Fruit fly (Drosophila melanogaster) whole organism, embryonic: ENCODE data around the gene CG33784.

Experiments used
- B-H1 ChIP-seq: fragments of 200-800 bp; sonication (Bioruptor generic); IDR thresholded peaks from 3 replicates; pipeline ENCODE4 v1.3.6; 2022; ENCODE audit warnings: missing biosample characterization, missing genetic modification characterization
- CG10147 ChIP-seq: fragments of 200-800 bp; sonication (Bioruptor generic); optimal IDR thresholded peaks from 2 replicates; lab custom pipeline; 2019; ENCODE audit warnings: missing biosample characterization, mild to moderate bottlenecking, missing genetic modification characterization, moderate library complexity
- CG10209 ChIP-seq: fragments of 200-800 bp; sonication (Bioruptor generic); optimal IDR thresholded peaks from 3 replicates; lab custom pipeline; 2017; ENCODE audit warnings: missing biosample characterization, mild to moderate bottlenecking, missing genetic modification characterization, missing genetic modification reagents
- CG10366 ChIP-seq: fragments of 200-800 bp; sonication (Bioruptor generic); IDR thresholded peaks from 2 replicates; pipeline ENCODE4 v1.3.6; 2022; ENCODE audit warnings: missing biosample characterization, missing genetic modification characterization
- CG12071 ChIP-seq: fragments of 200-800 bp; sonication (Bioruptor generic); optimal IDR thresholded peaks from 3 replicates; lab custom pipeline; 2018; ENCODE audit warnings: missing biosample characterization, mild to moderate bottlenecking, missing genetic modification characterization
- CG1233 ChIP-seq: fragments of 200-800 bp; sonication (Bioruptor generic); optimal IDR thresholded peaks from 4 replicates; lab custom pipeline; 2018; ENCODE audit warnings: missing biosample characterization, mild to moderate bottlenecking, missing genetic modification characterization
- CG13894 ChIP-seq: fragments of 200-800 bp; sonication (Bioruptor generic); optimal IDR thresholded peaks from 3 replicates; lab custom pipeline; 2018; ENCODE audit warnings: missing biosample characterization, mild to moderate bottlenecking, missing genetic modification characterization, moderate library complexity
- CG14860 ChIP-seq: fragments of 200-800 bp; sonication (Bioruptor generic); IDR thresholded peaks from 3 replicates; pipeline ENCODE4 v1.3.6; 2022; ENCODE audit warnings: missing biosample characterization, missing genetic modification characterization; ENCODE audit not compliant: partially characterized antibody
- CG18011 ChIP-seq: fragments of 200-800 bp; sonication (Bioruptor generic); optimal IDR thresholded peaks from 2 replicates; lab custom pipeline; 2017; ENCODE audit warnings: missing biosample characterization, missing genetic modification characterization, mild to moderate bottlenecking, moderate library complexity, missing genotype
- CG1832 ChIP-seq: fragments of 200-800 bp; sonication (Bioruptor generic); optimal IDR thresholded peaks from 2 replicates; lab custom pipeline; 2017; ENCODE audit warnings: missing biosample characterization, mild to moderate bottlenecking, missing genetic modification characterization, inconsistent platforms
- CG18619 ChIP-seq: fragments of 200-800 bp; sonication (Bioruptor generic); optimal IDR thresholded peaks from 3 replicates; lab custom pipeline; 2017; ENCODE audit warnings: missing biosample characterization, mild to moderate bottlenecking, missing genetic modification characterization
- CG2120 ChIP-seq: fragments of 200-800 bp; sonication (Bioruptor generic); optimal IDR thresholded peaks from 3 replicates; lab custom pipeline; 2016; ENCODE audit warnings: missing biosample characterization, missing genetic modification characterization
- CG31388 ChIP-seq: fragments of 200-800 bp; sonication (Bioruptor generic); optimal IDR thresholded peaks from 2 replicates; lab custom pipeline; 2016; ENCODE audit warnings: missing biosample characterization, missing genetic modification characterization
- CG6272 ChIP-seq: fragments of 200-800 bp; sonication (Bioruptor generic); IDR thresholded peaks from 2 replicates; pipeline ENCODE4 v1.3.6; 2022; ENCODE audit warnings: missing biosample characterization, missing genetic modification characterization
- CG7963 ChIP-seq: fragments of 200-800 bp; sonication (Bioruptor generic); IDR thresholded peaks from 3 replicates; pipeline ENCODE4 v1.3.6; 2022; ENCODE audit warnings: missing biosample characterization, missing genetic modification characterization; ENCODE audit not compliant: partially characterized antibody
- CG9932 ChIP-seq: fragments of 200-800 bp; sonication (Bioruptor generic); IDR thresholded peaks from 2 replicates; pipeline ENCODE4 v1.3.6; 2022; ENCODE audit warnings: missing biosample characterization, missing genetic modification characterization
- Dad ChIP-seq: fragments of 200-800 bp; sonication (Bioruptor generic); optimal IDR thresholded peaks from 3 replicates; lab custom pipeline; 2016; ENCODE audit warnings: missing biosample characterization, missing genetic modification characterization
- Dfd ChIP-seq, 2 experiments: fragments of >200 bp; optimal IDR thresholded peaks; 2 replicates each; lab custom pipeline; 2017; ENCODE audit warnings: missing biosample characterization in 2 of 2, missing genetic modification characterization in 2 of 2
- Dll ChIP-seq: fragments of 200-800 bp; sonication (Bioruptor generic); IDR thresholded peaks from 4 replicates; pipeline ENCODE4 v1.3.6; 2022; ENCODE audit warnings: missing biosample characterization, missing genetic modification characterization; ENCODE audit not compliant: partially characterized antibody
- E2f1 ChIP-seq: fragments of 200-800 bp; sonication (Bioruptor generic); IDR thresholded peaks from 2 replicates; pipeline ENCODE4 v1.3.6; 2022; ENCODE audit warnings: missing biosample characterization, missing genetic modification characterization
- E2f2 ChIP-seq: fragments of 200-800 bp; sonication (Bioruptor generic); IDR thresholded peaks from 2 replicates; pipeline ENCODE4 v1.3.6; 2022; ENCODE audit warnings: missing biosample characterization, missing genetic modification characterization
- H2.0 ChIP-seq: fragments of 200-800 bp; sonication (Bioruptor generic); IDR thresholded peaks from 2 replicates; pipeline ENCODE4 v1.3.6; 2022; ENCODE audit warnings: missing biosample characterization, missing genetic modification characterization
- HLHmδ ChIP-seq: fragments of 200-800 bp; sonication (Bioruptor generic); optimal IDR thresholded peaks from 2 replicates; lab custom pipeline; 2018; ENCODE audit warnings: missing biosample characterization, mild to moderate bottlenecking, missing genetic modification characterization, moderate library complexity
- Lhr ChIP-seq: fragments of 200-800 bp; sonication (Bioruptor generic); optimal IDR thresholded peaks from 3 replicates; lab custom pipeline; 2017; ENCODE audit warnings: mild to moderate bottlenecking, missing biosample characterization, missing genetic modification reagents, missing genetic modification characterization
- Meics ChIP-seq: fragments of 200-800 bp; sonication (Bioruptor generic); optimal IDR thresholded peaks from 2 replicates; lab custom pipeline; 2017; ENCODE audit warnings: missing biosample characterization, mild to moderate bottlenecking, missing genetic modification characterization
- Oli ChIP-seq: fragments of 200-800 bp; sonication (Bioruptor generic); optimal IDR thresholded peaks from 2 replicates; lab custom pipeline; 2018; ENCODE audit warnings: missing biosample characterization, mild to moderate bottlenecking, missing genetic modification characterization, moderate library complexity
- Ptx1 ChIP-seq: fragments of 200-800 bp; sonication (Bioruptor generic); IDR thresholded peaks from 2 replicates; pipeline ENCODE4 v1.3.6; 2022; ENCODE audit warnings: missing biosample characterization, missing genetic modification characterization
- Rx ChIP-seq: fragments of 200-800 bp; sonication (Bioruptor generic); IDR thresholded peaks from 2 replicates; pipeline ENCODE4 v1.3.6; 2022; ENCODE audit warnings: missing biosample characterization, missing genetic modification characterization
- Spps ChIP-seq: fragments of 200-800 bp; sonication (Bioruptor generic); optimal IDR thresholded peaks from 2 replicates; lab custom pipeline; 2018; ENCODE audit warnings: missing biosample characterization, mild to moderate bottlenecking, missing genetic modification characterization
- Xbp1 ChIP-seq: fragments of 200-800 bp; sonication (Bioruptor generic); optimal IDR thresholded peaks from 3 replicates; lab custom pipeline; 2016; ENCODE audit warnings: missing biosample characterization, mild to moderate bottlenecking, missing genetic modification characterization
- ac ChIP-seq: fragments of 200-800 bp; sonication (Bioruptor generic); optimal IDR thresholded peaks from 3 replicates; lab custom pipeline; 2017; ENCODE audit warnings: missing biosample characterization, mild to moderate bottlenecking, missing genetic modification characterization
- danr ChIP-seq: fragments of 200-800 bp; sonication (Bioruptor generic); IDR thresholded peaks from 2 replicates; pipeline ENCODE4 v1.3.6; 2022; ENCODE audit warnings: missing biosample characterization, missing genetic modification characterization
- dmrt11E ChIP-seq: fragments of 200-800 bp; sonication (Bioruptor generic); optimal IDR thresholded peaks from 3 replicates; lab custom pipeline; 2018; ENCODE audit warnings: missing biosample characterization, mild to moderate bottlenecking, missing genetic modification characterization, moderate library complexity
- fd102C ChIP-seq: fragments of 200-800 bp; sonication (Bioruptor generic); optimal IDR thresholded peaks from 2 replicates; lab custom pipeline; 2018; ENCODE audit warnings: missing biosample characterization, mild to moderate bottlenecking, missing genetic modification characterization, moderate library complexity
- fd96Cb ChIP-seq: fragments of 200-800 bp; sonication (Bioruptor generic); optimal IDR thresholded peaks from 2 replicates; lab custom pipeline; 2018; ENCODE audit warnings: missing biosample characterization, mild to moderate bottlenecking, missing genetic modification characterization, moderate library complexity
- fu2 ChIP-seq: fragments of 200-800 bp; sonication (Bioruptor generic); optimal IDR thresholded peaks from 2 replicates; lab custom pipeline; 2016; ENCODE audit warnings: missing biosample characterization, missing genetic modification characterization
- gfzf ChIP-seq: fragments of 200-800 bp; sonication (Bioruptor generic); optimal IDR thresholded peaks from 2 replicates; lab custom pipeline; 2016; ENCODE audit warnings: missing biosample characterization, mild to moderate bottlenecking, missing genetic modification characterization, moderate library complexity
- ind ChIP-seq: fragments of 200-800 bp; sonication (Bioruptor generic); optimal IDR thresholded peaks from 3 replicates; lab custom pipeline; 2016; ENCODE audit warnings: missing biosample characterization, missing genetic modification characterization
- kay ChIP-seq: fragments of 200-800 bp; sonication (Bioruptor generic); optimal IDR thresholded peaks from 2 replicates; lab custom pipeline; 2016; ENCODE audit warnings: missing biosample characterization, missing genetic modification characterization
- luna ChIP-seq: fragments of 200-800 bp; sonication (Bioruptor generic); optimal IDR thresholded peaks from 2 replicates; lab custom pipeline; 2016; ENCODE audit warnings: missing biosample characterization, missing genetic modification characterization
- nau ChIP-seq: fragments of 200-800 bp; sonication (Bioruptor generic); optimal IDR thresholded peaks from 3 replicates; lab custom pipeline; 2017; ENCODE audit warnings: missing biosample characterization, mild to moderate bottlenecking, missing genetic modification characterization, missing genetic modification reagents
- pros ChIP-seq: fragments of 200-800 bp; sonication (Bioruptor generic); optimal IDR thresholded peaks from 3 replicates; lab custom pipeline; 2019; ENCODE audit warnings: missing biosample characterization, mild to moderate bottlenecking, missing genetic modification characterization, moderate library complexity
- rib ChIP-seq: fragments of 200-800 bp; sonication (Bioruptor generic); IDR thresholded peaks from 2 replicates; pipeline ENCODE4 v1.3.6; 2022; ENCODE audit warnings: missing biosample characterization, missing genetic modification characterization
- schlank ChIP-seq: fragments of 200-800 bp; sonication (Bioruptor generic); optimal IDR thresholded peaks from 2 replicates; lab custom pipeline; 2018; ENCODE audit warnings: missing biosample characterization, mild to moderate bottlenecking, missing genetic modification characterization
- seq ChIP-seq: fragments of 200-800 bp; sonication (Bioruptor generic); IDR thresholded peaks from 2 replicates; pipeline ENCODE4 v1.3.6; 2022; ENCODE audit warnings: missing biosample characterization, missing genetic modification characterization
- tap ChIP-seq: fragments of 200-800 bp; optimal IDR thresholded peaks from 3 replicates; lab custom pipeline; 2019; ENCODE audit warnings: missing biosample characterization, mild to moderate bottlenecking, missing genetic modification characterization, moderate library complexity
- tll ChIP-seq, 2 experiments: fragments of 200-800 bp in 1 of 2; fragments of >200 bp in 1 of 2; sonication (Bioruptor generic) in 1 of 2; optimal IDR thresholded peaks; 2 replicates each; lab custom pipeline; 2017 to 2019; ENCODE audit warnings: missing biosample characterization in 2 of 2, missing genetic modification characterization in 2 of 2, mild to moderate bottlenecking in 1 of 2, moderate library complexity in 1 of 2
- tna ChIP-seq: fragments of 200-800 bp; sonication (Bioruptor generic); IDR thresholded peaks from 2 replicates; pipeline ENCODE4 v1.3.6; 2022; ENCODE audit warnings: missing biosample characterization, missing genetic modification characterization; ENCODE audit not compliant: partially characterized antibody
- trh ChIP-seq: fragments of 200-800 bp; sonication (Bioruptor generic); optimal IDR thresholded peaks from 2 replicates; lab custom pipeline; 2016; ENCODE audit warnings: missing biosample characterization, missing genetic modification characterization

The CG33784 gene

dm6 chr3R:10054278-10054975 is 13.3 kb upstream of the CG33784 start (continued):
- no peak for TF ChIP-seq B-H1 (GFP tag; lab: Robert Waterston, UW)
- no peak for TF ChIP-seq Rx (GFP tag; lab: Robert Waterston, UW)
- TF ChIP-seq gfzf (GFP tag; lab: Kevin White, UChicago), result no peak
- TF ChIP-seq CG18619, result peak; percentile 2
- no peak for TF ChIP-seq CG6272
- no peak for TF ChIP-seq Spps (tag; lab: Kevin White, UChicago)
- TF ChIP-seq E2f1, result no peak
- no peak for TF ChIP-seq fd96Cb (tag; lab: Kevin White, UChicago)
- TF ChIP-seq Meics (GFP tag; lab: Kevin White, UChicago), result peak; percentile 40
- TF ChIP-seq HLHmδ, result no peak
- peak; percentile 0 for TF ChIP-seq CG1233 (GFP tag; lab: Kevin White, UChicago)
- TF ChIP-seq luna, result no peak
- TF ChIP-seq CG18011, result no peak
- peak; percentile 57 for TF ChIP-seq CG12071
- no peak for TF ChIP-seq ac
- peak; percentile 14 for TF ChIP-seq CG10209 (GFP tag; lab: Kevin White, UChicago)
- no peak for TF ChIP-seq CG10147 (GFP tag; lab: Kevin White, UChicago)
- no peak for TF ChIP-seq Dfd (GFP tag; optimal IDR thresholded peaks at IDR 0.05; lab: Kevin White, UChicago)
- TF ChIP-seq E2f2 (GFP tag; lab: Robert Waterston, UW), result 0 out of 2 replicates have a peak, but pooled peaks have one; percentile 6
- TF ChIP-seq ind, result no peak
- no peak for TF ChIP-seq tna (GFP tag; lab: Robert Waterston, UW)
- peak; percentile 34 for TF ChIP-seq CG13894 (tag; lab: Kevin White, UChicago)
- TF ChIP-seq seq (GFP tag; lab: Robert Waterston, UW), result no peak
- TF ChIP-seq fu2 (GFP tag; lab: Kevin White, UChicago), result no peak
- TF ChIP-seq CG14860 (GFP tag; lab: Robert Waterston, UW), result no peak
- peak; percentile 62 for TF ChIP-seq CG2120
- TF ChIP-seq Lhr, result no peak
- TF ChIP-seq rib, result no peak
- no peak for TF ChIP-seq CG10366 (GFP tag; lab: Robert Waterston, UW)
- TF ChIP-seq tap (tag; lab: Kevin White, UChicago), result no peak
- TF ChIP-seq Dll (GFP tag; lab: Robert Waterston, UW), result no peak
- TF ChIP-seq Oli (tag; lab: Kevin White, UChicago), result peak; percentile 10
- no peak for TF ChIP-seq trh (GFP tag; lab: Kevin White, UChicago)
- no peak for TF ChIP-seq fd102C (GFP tag; lab: Kevin White, UChicago)
- TF ChIP-seq danr (GFP tag; lab: Robert Waterston, UW), result no peak
- no peak for TF ChIP-seq Ptx1 (GFP tag; lab: Robert Waterston, UW)
- no peak for TF ChIP-seq CG9932
- no peak for TF ChIP-seq CG7963
- TF ChIP-seq tll (GFP tag; optimal IDR thresholded peaks at IDR 0.05; lab: Kevin White, UChicago), result no peak
- no peak for TF ChIP-seq CG1832
- TF ChIP-seq pros (GFP tag; lab: Kevin White, UChicago), result no peak
- TF ChIP-seq nau (GFP tag; lab: Kevin White, UChicago), result no peak
- TF ChIP-seq kay (GFP tag; lab: Kevin White, UChicago), result no peak
- peak; percentile 8 for TF ChIP-seq schlank (tag; lab: Kevin White, UChicago)
- TF ChIP-seq Dad, result no peak
- TF ChIP-seq dmrt11E, result no peak
- TF ChIP-seq Xbp1 (GFP tag; lab: Kevin White, UChicago), result peak; percentile 11
- no peak for TF ChIP-seq CG31388
- no peak for TF ChIP-seq H2.0 (GFP tag; lab: Robert Waterston, UW)
